Fruit fly (Drosophila melanogaster): ENCODE results near the gene Prp16.

Gene Prp16

dm6 chrX:14266075-14266474 is 64.9 kb downstream of the Prp16 start, which contains the start of the genes CG13404 and na:
TSS of gene CG13404 (minus strand) at chrX:14266250.
TSS of gene na (plus strand) at chrX:14266367.
- TF ChIP-seq Mnt (GFP tag; optimal IDR thresholded peaks at IDR 0.05) (no peak), ovo (GFP tag; optimal IDR thresholded peaks at IDR 0.05) (no peak), CG1620 (GFP tag; optimal IDR thresholded peaks at IDR 0.05) (no peak), toe (GFP tag; optimal IDR thresholded peaks at IDR 0.05) (no peak), pad (GFP tag; optimal IDR thresholded peaks at IDR 0.05) (no peak), CG33017 (tag; optimal IDR thresholded peaks at IDR 0.05) (no peak), Hr96 (GFP tag; optimal IDR thresholded peaks at IDR 0.05) (no peak), Clk (GFP tag; optimal IDR thresholded peaks at IDR 0.05) (no peak), cnc (optimal IDR thresholded peaks at IDR 0.05) (no peak), CG11617 (GFP tag; optimal IDR thresholded peaks at IDR 0.05) (no peak), kay (GFP tag; ENCODE audit: borderline replicate concordance) (no peak)

All from whole organism, adult.